Fruit fly (Drosophila melanogaster): ENCODE results near the gene CG34461.

The CG34461 gene

DNA sequence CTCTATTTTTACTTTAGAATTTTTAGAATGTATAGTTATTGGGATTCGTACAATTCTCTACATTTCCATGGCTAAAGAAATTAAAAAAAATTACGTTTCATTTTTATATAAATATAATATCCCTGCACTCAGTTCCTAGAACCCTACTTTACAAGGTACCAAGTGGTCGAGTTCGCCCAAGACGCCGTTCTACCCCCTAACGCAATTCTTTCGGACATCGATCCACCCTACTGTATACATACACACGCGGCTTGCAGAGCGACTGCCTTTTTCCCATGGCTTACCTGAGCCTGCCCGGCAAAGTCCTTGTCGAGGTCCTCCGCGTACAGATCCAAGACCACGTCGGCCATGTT lies 10.9 kb upstream of the CG34461 start:
- no peak for TF ChIP-seq CG17801 (GFP tag; optimal IDR thresholded peaks at IDR 0.05; ENCODE audit: partially characterized antibody)

- TF ChIP-seq CG17801 (GFP tag; optimal IDR thresholded peaks at IDR 0.05; ENCODE audit: partially characterized antibody), result peak; percentile 3
Observed at dm6 chr3L:8315141-8315816, 10.4 kb upstream of the CG34461 start, which contains the start of gene Cpsf6. Gene Cpsf6 (minus strand): TSS chr3L:8315502.

- no peak for TF ChIP-seq CG17801 (GFP tag; optimal IDR thresholded peaks at IDR 0.05; ENCODE audit: partially characterized antibody)
Observed at dm6 chr3L:8318916-8319506, 6.6 kb upstream of the CG34461 start, which contains the start of gene CG43059. Gene CG43059 (minus strand): TSS chr3L:8318966.

- TF ChIP-seq CG17801 (GFP tag; optimal IDR thresholded peaks at IDR 0.05; ENCODE audit: partially characterized antibody), result no peak
Observed at dm6 chr3L:8320105-8320813, 5.4 kb upstream of the CG34461 start, which contains the start of gene CG13670. Gene CG13670 (plus strand): TSS chr3L:8320763.

DNA sequence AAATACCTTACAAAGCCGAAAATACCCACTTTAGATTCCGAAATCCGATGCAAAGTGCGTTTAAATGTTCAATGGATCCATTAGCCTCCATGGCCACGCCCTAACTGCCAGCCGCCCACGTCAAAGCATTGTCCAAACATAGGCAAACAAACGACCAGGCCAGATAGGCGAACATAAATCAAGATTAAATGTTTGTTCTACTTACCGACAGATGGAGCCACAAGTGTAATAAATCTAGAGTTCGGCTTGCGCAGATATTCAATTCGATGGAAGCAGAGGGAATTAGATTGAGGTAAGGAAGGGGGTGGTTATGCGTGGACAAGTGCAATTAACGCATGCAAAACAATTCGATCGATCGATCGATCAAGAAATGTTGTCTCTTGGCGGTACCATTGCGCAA lies 1.8 kb upstream of the CG34461 start:
- no peak for TF ChIP-seq CG17801 (GFP tag; optimal IDR thresholded peaks at IDR 0.05; ENCODE audit: partially characterized antibody)

DNA sequence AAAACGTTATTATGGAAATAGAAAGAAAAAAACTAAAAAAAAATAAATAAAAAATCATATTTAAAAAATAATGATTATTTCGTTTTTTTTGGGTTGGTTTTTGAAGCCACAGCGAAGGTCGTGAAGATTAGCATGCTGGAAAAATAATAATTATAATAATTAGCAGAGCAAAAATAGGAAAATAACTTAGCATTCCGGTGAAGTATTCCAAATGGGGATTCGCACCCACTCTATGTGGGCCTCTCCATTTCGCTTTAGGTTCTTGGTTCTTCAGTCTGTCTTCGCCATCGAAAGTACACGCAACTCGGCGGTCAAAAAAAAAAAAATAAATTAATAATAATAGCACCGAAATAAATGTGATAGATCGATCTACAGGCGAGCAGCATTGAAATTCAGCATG lies 2.6 kb downstream of the CG34461 start, which contains the start of gene CG34462:
Gene CG34462, plus strand, starts transcription at position 301 of the 400 bp plus-strand sequence.
- TF ChIP-seq CG17801 (GFP tag; optimal IDR thresholded peaks at IDR 0.05; ENCODE audit: partially characterized antibody), result no peak

dm6 chr3L:8329005-8329404 lies 3.3 kb downstream of the CG34461 start:
- TF ChIP-seq CG17801 (GFP tag; optimal IDR thresholded peaks at IDR 0.05; ENCODE audit: partially characterized antibody), result no peak

DNA sequence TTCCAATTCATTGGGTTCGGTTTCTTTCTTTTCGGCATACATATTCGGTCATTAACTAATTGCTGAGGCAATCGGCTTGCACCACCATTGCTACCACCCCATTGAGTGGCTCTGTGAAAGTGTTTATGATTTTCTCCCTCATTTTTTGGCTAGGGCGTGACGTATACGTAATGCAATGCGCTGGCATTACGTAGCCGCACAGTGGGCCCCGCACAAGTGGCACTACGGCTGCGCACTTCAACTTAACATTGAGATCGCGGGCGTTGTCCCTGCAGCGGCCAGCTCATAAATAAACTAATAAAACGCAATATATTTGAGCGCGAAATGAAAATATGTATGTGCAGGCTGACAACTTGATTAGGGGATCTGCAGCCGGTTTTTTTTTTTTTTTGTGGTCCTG lies 5.8 kb downstream of the CG34461 start:
- TF ChIP-seq CG17801 (GFP tag; optimal IDR thresholded peaks at IDR 0.05; ENCODE audit: partially characterized antibody), result no peak

- no peak for TF ChIP-seq CG17801 (GFP tag; optimal IDR thresholded peaks at IDR 0.05; ENCODE audit: partially characterized antibody)
Observed at dm6 chr3L:8333574-8333973, 7.9 kb downstream of the CG34461 start.

dm6 chr3L:8334338-8334737 lies 8.7 kb downstream of the CG34461 start:
- no peak for TF ChIP-seq CG17801 (GFP tag; optimal IDR thresholded peaks at IDR 0.05; ENCODE audit: partially characterized antibody)

DNA sequence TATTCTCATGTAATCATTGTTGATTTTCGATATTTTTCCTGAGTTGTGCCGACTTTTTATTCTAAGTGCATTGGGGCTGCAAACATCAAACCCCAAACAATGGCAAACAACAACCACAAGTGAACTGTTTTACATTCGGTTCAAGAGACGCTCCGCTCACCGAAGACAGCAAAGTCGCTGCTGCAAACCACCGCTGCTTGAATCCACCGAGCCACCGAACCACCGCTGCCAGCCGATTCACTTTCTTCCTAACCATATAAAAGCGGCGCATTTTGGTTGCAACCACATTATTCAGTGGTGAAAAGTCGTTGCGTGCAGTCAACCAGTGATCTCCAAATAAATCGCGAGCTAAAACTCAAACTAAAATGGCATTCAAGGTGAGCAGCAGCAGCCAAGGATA lies 10.7 kb downstream of the CG34461 start, which contains the start of gene Cpr66Cb:
Gene Cpr66Cb, plus strand, starts transcription at position 301 of the 400 bp plus-strand sequence.
- no peak for TF ChIP-seq CG17801 (GFP tag; optimal IDR thresholded peaks at IDR 0.05; ENCODE audit: partially characterized antibody)

DNA sequence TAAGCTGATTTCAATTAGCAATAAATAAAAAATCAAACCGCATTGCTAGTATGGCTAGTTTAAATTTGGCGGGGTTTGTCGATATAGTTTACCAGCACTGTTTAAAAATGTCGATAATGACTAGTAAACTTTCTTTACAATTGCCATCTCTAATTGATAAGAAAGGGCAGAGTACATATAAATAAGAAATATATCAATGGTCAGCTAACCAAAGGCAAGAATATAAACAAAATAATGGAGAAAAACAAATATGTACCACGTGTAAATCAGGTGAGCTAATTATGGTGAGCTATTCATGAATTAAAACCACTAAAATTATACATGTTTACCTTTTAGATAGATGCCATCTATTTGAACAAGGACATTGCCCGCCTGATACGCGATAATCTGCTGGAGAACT lies 13.3 kb downstream of the CG34461 start, which contains the start of gene Pex2:
Gene Pex2, plus strand, starts transcription at position 131 of the 400 bp plus-strand sequence.
- peak; percentile 56 for TF ChIP-seq CG17801 (GFP tag; optimal IDR thresholded peaks at IDR 0.05; ENCODE audit: partially characterized antibody)

DNA sequence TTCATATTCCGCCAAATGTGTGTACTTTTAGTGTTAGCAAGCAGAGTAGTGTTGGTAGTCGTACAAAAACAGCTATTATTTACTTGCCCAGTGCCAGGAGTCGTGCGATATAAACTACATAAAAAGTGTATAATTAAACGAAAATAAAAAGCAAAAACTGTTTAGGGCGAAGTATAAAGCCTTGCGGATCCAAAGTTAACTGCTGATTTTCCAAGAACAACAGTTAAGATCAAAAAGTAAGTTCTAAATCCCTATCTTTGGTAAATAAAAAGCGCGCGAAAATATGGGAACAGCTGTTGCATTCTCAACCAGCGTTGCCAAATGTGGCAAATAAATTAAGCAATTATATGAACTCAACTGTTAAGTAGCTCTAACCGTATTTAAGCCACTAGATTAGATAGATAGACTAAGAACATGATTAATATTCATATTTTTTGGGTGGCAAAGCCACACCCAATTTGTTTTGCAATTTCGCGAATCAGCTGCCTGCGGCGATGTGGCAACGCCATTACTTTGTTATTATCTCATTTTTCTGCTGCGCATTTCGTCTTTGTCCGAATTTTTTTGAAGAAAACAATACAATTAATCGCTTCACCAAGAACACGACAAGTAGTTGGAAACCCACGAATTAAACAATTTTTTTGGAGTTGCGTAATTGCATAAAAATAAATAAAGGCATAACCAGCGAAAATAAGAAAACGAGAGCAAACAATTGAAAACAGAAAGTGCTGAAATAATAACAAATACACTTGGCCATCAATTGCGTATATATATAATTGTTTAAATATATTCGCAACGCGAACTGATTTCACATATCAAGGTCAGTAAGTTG lies 14.8 kb downstream of the CG34461 start, which contains the start of the genes Prim1 and CG7083:
Gene Prim1, plus strand, starts transcription at position 51 of the 832 bp plus-strand sequence.
Gene CG7083, plus strand, starts transcription at position 522 of the 832 bp plus-strand sequence.
- TF ChIP-seq CG17801 (GFP tag; optimal IDR thresholded peaks at IDR 0.05; ENCODE audit: partially characterized antibody), result peak; percentile 52

DNA sequence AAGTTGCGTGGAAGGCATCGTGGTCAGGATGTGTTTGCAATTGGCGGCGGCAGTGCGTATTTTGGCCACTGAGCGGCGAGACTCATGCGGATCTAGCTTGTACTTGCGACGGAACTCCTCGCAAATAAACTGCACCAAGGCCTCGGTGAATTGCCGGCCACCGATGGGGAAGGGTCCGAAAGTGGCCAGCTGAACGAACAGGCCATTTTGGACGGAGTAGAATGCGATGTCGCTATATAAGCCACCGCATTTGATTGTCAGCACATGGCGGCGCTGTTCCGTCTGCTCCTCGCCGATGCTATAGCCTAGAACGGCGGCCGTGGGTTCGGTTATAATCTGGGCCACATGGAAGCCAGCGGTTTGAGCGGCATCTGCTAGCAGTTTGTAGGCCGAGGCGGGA lies 19.5 kb downstream of the CG34461 start:
- no peak for TF ChIP-seq CG17801 (GFP tag; optimal IDR thresholded peaks at IDR 0.05; ENCODE audit: partially characterized antibody)

All from ovary, adult (tissue).